Worm (Caenorhabditis elegans) whole organism, L1 larva: Measurements from ENCODE around the gene Y41C4A.6.
A peak's percentile ranks its signal among the peaks of the same experiment; 100 is the strongest.

Experiments used
- C16A3.4 ChIP-seq: fragments of 150-350 bp; optimal IDR thresholded peaks from 2 replicates; lab custom pipeline; 2014; ENCODE audit warnings: missing biosample characterization, missing genetic modification characterization
- Y116A8C.19 ChIP-seq: sonication (generic microtip); optimal IDR thresholded peaks from 2 replicates; lab custom pipeline; 2016; ENCODE audit warnings: missing compliant biosample characterization, missing genetic modification characterization, borderline replicate concordance
- alr-1 ChIP-seq: fragments of 200-800 bp; sonication (Bioruptor generic); optimal IDR thresholded peaks from 2 replicates; lab custom pipeline; 2018; ENCODE audit warnings: borderline replicate concordance, mild to moderate bottlenecking, missing genetic modification characterization, missing compliant biosample characterization
- aly-2 ChIP-seq: fragments of 150-350 bp; optimal IDR thresholded peaks from 2 replicates; lab custom pipeline; 2014; ENCODE audit warnings: missing biosample characterization, missing genetic modification characterization
- ama-1 ChIP-seq: fragments of 150-350 bp; optimal IDR thresholded peaks from 2 replicates; lab custom pipeline; 2014
- blmp-1 ChIP-seq: fragments of 150-350 bp; optimal IDR thresholded peaks from 2 replicates; lab custom pipeline; 2014; ENCODE audit warnings: missing biosample characterization, missing genetic modification characterization
- ceh-63 ChIP-seq: fragments of 200-800 bp; sonication (Bioruptor generic); optimal IDR thresholded peaks from 2 replicates; lab custom pipeline; 2018; ENCODE audit warnings: mild to moderate bottlenecking, missing genetic modification characterization, missing compliant biosample characterization
- ceh-8 ChIP-seq: fragments of 200-800 bp; sonication (Bioruptor generic); optimal IDR thresholded peaks from 2 replicates; lab custom pipeline; 2018; ENCODE audit warnings: mild to moderate bottlenecking, missing genetic modification characterization, moderate library complexity, missing compliant biosample characterization
- ceh-88 ChIP-seq: fragments of 200-800 bp; sonication (Bioruptor generic); IDR thresholded peaks from 2 replicates; pipeline ENCODE4 v1.3.6; 2022; ENCODE audit warnings: missing genetic modification characterization, missing compliant biosample characterization
- ceh-90 ChIP-seq: sonication (generic microtip); optimal IDR thresholded peaks from 2 replicates; lab custom pipeline; 2016; ENCODE audit warnings: missing genetic modification characterization, missing compliant biosample characterization
- ces-1 ChIP-seq: fragments of 150-350 bp; optimal IDR thresholded peaks from 2 replicates; lab custom pipeline; 2014; ENCODE audit warnings: missing biosample characterization, missing genetic modification reagents, missing genetic modification characterization
- efl-1 ChIP-seq, 4 experiments: fragments of 150-350 bp; optimal IDR thresholded peaks in 3 of 4; peaks in 1 of 4; 1 replicate in 1 of 4; 2 replicates in 3 of 4; lab custom pipeline; 2014; ENCODE audit warnings: missing biosample characterization in 2 of 4, missing genetic modification characterization in 2 of 4, missing genetic modification reagents in 2 of 4
- efl-3 ChIP-seq: fragments of 200-800 bp; sonication (Bioruptor generic); optimal IDR thresholded peaks from 2 replicates; lab custom pipeline; 2018; ENCODE audit warnings: mild to moderate bottlenecking, missing genetic modification characterization, missing compliant biosample characterization
- elt-3 ChIP-seq, 6 experiments: fragments of 150-350 bp in 1 of 6; sonication (generic microtip); optimal IDR thresholded peaks; 2 replicates each; lab custom pipeline; 2017 to 2018; ENCODE audit warnings: missing biosample characterization in 6 of 6, missing genetic modification characterization in 6 of 6, inconsistent platforms in 1 of 6
- ets-5 ChIP-seq: fragments of 200-800 bp; sonication (Bioruptor generic); IDR thresholded peaks from 2 replicates; pipeline ENCODE4 v1.3.6; 2022; ENCODE audit warnings: missing genetic modification characterization, missing compliant biosample characterization
- fkh-10 ChIP-seq: sonication (generic microtip); optimal IDR thresholded peaks from 2 replicates; lab custom pipeline; 2017; ENCODE audit warnings: missing biosample characterization, missing genetic modification reagents, missing genetic modification characterization
- hpl-2 ChIP-seq: fragments of 150-350 bp; optimal IDR thresholded peaks from 2 replicates; lab custom pipeline; 2014; ENCODE audit warnings: missing biosample characterization, missing genetic modification reagents, missing genetic modification characterization
- irx-1 ChIP-seq: sonication (generic microtip); optimal IDR thresholded peaks from 2 replicates; lab custom pipeline; 2016; ENCODE audit warnings: missing genetic modification characterization, missing compliant biosample characterization
- jun-1 ChIP-seq: fragments of 150-350 bp; optimal IDR thresholded peaks from 2 replicates; lab custom pipeline; 2014; ENCODE audit warnings: missing biosample characterization, missing genetic modification reagents, missing genetic modification characterization
- lin-13 ChIP-seq: fragments of 150-350 bp; optimal IDR thresholded peaks from 2 replicates; lab custom pipeline; 2014; ENCODE audit warnings: missing biosample characterization, missing genetic modification reagents, missing genetic modification characterization
- lin-35 ChIP-seq, 2 experiments: fragments of 150-350 bp; optimal IDR thresholded peaks; 2 replicates each; lab custom pipeline; 2014; ENCODE audit warnings: missing biosample characterization in 2 of 2, missing genetic modification characterization in 2 of 2, missing genetic modification reagents in 2 of 2
- lsy-2 ChIP-seq, 2 experiments: fragments of 150-350 bp; optimal IDR thresholded peaks; 2 replicates each; lab custom pipeline; 2014; ENCODE audit warnings: missing biosample characterization in 2 of 2, missing genetic modification characterization in 2 of 2
- mef-2 ChIP-seq: fragments of 150-350 bp; optimal IDR thresholded peaks from 2 replicates; lab custom pipeline; 2014; ENCODE audit warnings: missing biosample characterization, missing genetic modification characterization
- mep-1 ChIP-seq: fragments of 150-350 bp; optimal IDR thresholded peaks from 2 replicates; lab custom pipeline; 2014; ENCODE audit warnings: missing biosample characterization, missing genetic modification characterization
- nhr-11 ChIP-seq: fragments of 150-350 bp; optimal IDR thresholded peaks from 2 replicates; lab custom pipeline; 2014; ENCODE audit warnings: missing biosample characterization, missing genetic modification characterization
- nhr-12 ChIP-seq: sonication (generic microtip); optimal IDR thresholded peaks from 2 replicates; lab custom pipeline; 2017; ENCODE audit warnings: missing biosample characterization, missing genetic modification characterization
- nhr-19 ChIP-seq: fragments of 200-800 bp; sonication (Bioruptor generic); conservative IDR thresholded peaks from 2 replicates; pipeline ENCODE4 v1.3.6; 2022; ENCODE audit warnings: missing genetic modification characterization, missing compliant biosample characterization
- nhr-47 ChIP-seq: sonication (generic microtip); optimal IDR thresholded peaks from 2 replicates; lab custom pipeline; 2016; ENCODE audit warnings: mild to moderate bottlenecking, missing genetic modification characterization, moderate library complexity, missing compliant biosample characterization
- nhr-71 ChIP-seq: sonication (generic microtip); optimal IDR thresholded peaks from 2 replicates; lab custom pipeline; 2016; ENCODE audit warnings: mild to moderate bottlenecking, missing genetic modification characterization, moderate library complexity, missing compliant biosample characterization
- nhr-76 ChIP-seq: sonication (generic microtip); optimal IDR thresholded peaks from 2 replicates; lab custom pipeline; 2017; ENCODE audit warnings: missing biosample characterization, missing genetic modification characterization
- nhr-85 ChIP-seq: sonication (generic microtip); peaks from one replicate; lab custom pipeline; 2016; ENCODE audit warnings: missing genetic modification characterization, inconsistent platforms, missing compliant biosample characterization
- nhr-90 ChIP-seq: sonication (generic microtip); optimal IDR thresholded peaks from 2 replicates; lab custom pipeline; 2016; ENCODE audit warnings: mild to moderate bottlenecking, missing genetic modification characterization, missing compliant biosample characterization; ENCODE audit not compliant: poor library complexity
- pax-3 ChIP-seq: fragments of 200-800 bp; sonication (Bioruptor generic); optimal IDR thresholded peaks from 2 replicates; lab custom pipeline; 2018; ENCODE audit warnings: mild to moderate bottlenecking, missing genetic modification characterization, moderate library complexity, missing compliant biosample characterization
- pqm-1 ChIP-seq: sonication (generic microtip); optimal IDR thresholded peaks from 3 replicates; lab custom pipeline; 2017; ENCODE audit warnings: missing biosample characterization, missing genetic modification characterization
- rnt-1 ChIP-seq: sonication (generic microtip); optimal IDR thresholded peaks from 2 replicates; lab custom pipeline; 2016; ENCODE audit warnings: mild to moderate bottlenecking, missing genetic modification characterization, moderate library complexity, missing compliant biosample characterization
- snpc-4 ChIP-seq: fragments of 150-350 bp; optimal IDR thresholded peaks from 2 replicates; lab custom pipeline; 2014; ENCODE audit warnings: missing biosample characterization, missing genetic modification characterization
- snu-23 ChIP-seq: sonication (generic microtip); optimal IDR thresholded peaks from 2 replicates; lab custom pipeline; 2016; ENCODE audit warnings: missing genetic modification characterization, missing compliant biosample characterization
- sox-4 ChIP-seq: sonication (generic microtip); optimal IDR thresholded peaks from 2 replicates; lab custom pipeline; 2016; ENCODE audit warnings: missing genetic modification characterization, missing compliant biosample characterization
- sptf-1 ChIP-seq: fragments of 150-350 bp; optimal IDR thresholded peaks from 2 replicates; lab custom pipeline; 2014; ENCODE audit warnings: missing biosample characterization, missing genetic modification characterization
- sup-37 ChIP-seq: fragments of 200-800 bp; sonication (Bioruptor generic); optimal IDR thresholded peaks from 2 replicates; lab custom pipeline; 2018; ENCODE audit warnings: mild to moderate bottlenecking, missing genetic modification characterization, missing compliant biosample characterization
- swsn-7 ChIP-seq: sonication (generic microtip); optimal IDR thresholded peaks from 2 replicates; lab custom pipeline; 2016; ENCODE audit warnings: missing genetic modification characterization, missing compliant biosample characterization
- tbx-2 ChIP-seq: sonication (generic microtip); optimal IDR thresholded peaks from 2 replicates; lab custom pipeline; 2016; ENCODE audit warnings: missing genetic modification characterization, missing compliant biosample characterization
- tlp-1 ChIP-seq: fragments of 150-350 bp; optimal IDR thresholded peaks from 2 replicates; lab custom pipeline; 2014; ENCODE audit warnings: missing biosample characterization, missing genetic modification characterization
- unc-130 ChIP-seq: fragments of 150-350 bp; optimal IDR thresholded peaks from 2 replicates; lab custom pipeline; 2017; ENCODE audit warnings: missing biosample characterization, missing genetic modification characterization, inconsistent platforms
- unc-62 ChIP-seq: fragments of 150-350 bp; optimal IDR thresholded peaks from 2 replicates; lab custom pipeline; 2014; ENCODE audit warnings: missing biosample characterization, missing genetic modification reagents, missing genetic modification characterization
- unc-86 ChIP-seq: sonication (generic microtip); optimal IDR thresholded peaks from 2 replicates; lab custom pipeline; 2016; ENCODE audit warnings: missing genetic modification characterization, missing compliant biosample characterization
- xbp-1 ChIP-seq: sonication (generic microtip); optimal IDR thresholded peaks from 2 replicates; lab custom pipeline; 2016; ENCODE audit warnings: missing genetic modification characterization, missing compliant biosample characterization
- ztf-11 ChIP-seq, 2 experiments: sonication (generic microtip); optimal IDR thresholded peaks; 2 replicates each; lab custom pipeline; 2016 to 2017; ENCODE audit warnings: missing genetic modification characterization in 2 of 2, missing biosample characterization in 1 of 2, missing compliant biosample characterization in 1 of 2
- ztf-4 ChIP-seq: fragments of 150-350 bp; optimal IDR thresholded peaks from 2 replicates; lab custom pipeline; 2014; ENCODE audit warnings: missing biosample characterization, missing genetic modification characterization

Gene Y41C4A.6

DNA sequence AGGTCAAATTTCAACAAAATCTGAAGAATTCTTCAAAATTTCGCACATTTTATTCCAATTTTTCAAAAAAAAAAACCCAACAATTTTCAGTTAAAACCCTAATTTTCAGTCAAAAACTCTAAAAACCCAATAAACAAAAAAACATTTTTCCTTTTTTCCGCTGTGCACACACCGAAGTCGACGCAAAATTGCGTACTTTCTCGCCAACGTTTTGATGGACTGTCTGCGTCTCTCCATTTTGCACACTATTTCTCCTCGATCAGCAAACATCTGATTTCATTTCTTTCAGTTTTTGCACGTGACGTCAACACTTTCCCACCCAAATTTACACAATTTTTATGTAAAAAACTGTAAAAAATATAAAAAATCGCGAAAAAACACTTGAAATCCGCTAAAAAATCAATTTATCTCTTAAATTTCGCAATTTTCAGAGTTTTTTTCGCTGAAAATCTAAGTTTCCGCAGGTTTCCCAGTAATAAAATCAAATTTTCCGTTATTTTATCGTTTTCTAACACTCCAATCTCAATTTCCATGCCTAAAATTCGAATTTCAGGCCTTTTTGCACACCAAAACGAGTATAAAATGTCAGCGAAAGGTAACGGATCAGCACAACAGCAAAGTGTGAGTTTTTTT is 39.1 kb upstream of the Y41C4A.6 start, which contains the start of gene crh-1 (continued):
- TF ChIP-seq ets-5 (GFP tag; lab: Robert Waterston, UW) (no peak), C16A3.4 (peak; percentile 54), sup-37 (GFP tag; lab: Kevin White, UChicago) (peak; percentile 39), rnt-1 (tag; lab: Kevin White, UChicago) (peak; percentile 86), snpc-4 (peak; percentile 74), lin-35 (GFP tag; optimal IDR thresholded peaks at IDR 0.05; lab: Kevin White, UChicago) (peak; percentile 77 to 88), sptf-1 (no peak), ama-1 (lab: Kevin White, UChicago) (no peak), irx-1 (peak; percentile 86), nhr-90 (peak; percentile 84), ceh-90 (tag; lab: Kevin White, UChicago) (peak; percentile 40), nhr-47 (peak; percentile 92), tbx-2 (peak; percentile 85), ces-1 (GFP tag; lab: Kevin White, UChicago) (no peak), lin-13 (GFP tag; lab: Kevin White, UChicago) (peak; percentile 79), unc-86 (tag; lab: Kevin White, UChicago) (peak; percentile 64), ceh-8 (peak; percentile 68), unc-130 (tag; lab: Kevin White, UChicago) (no peak), ztf-11 (tag; optimal IDR thresholded peaks at IDR 0.05; lab: Kevin White, UChicago) (peak in 1 of 2 experiments; percentile 35), mef-2 (tag; lab: Kevin White, UChicago) (no peak), nhr-11 (peak; percentile 49), hpl-2 (GFP tag; lab: Kevin White, UChicago) (no peak), tlp-1 (tag; lab: Kevin White, UChicago) (no peak), fkh-10 (GFP tag; lab: Kevin White, UChicago) (peak; percentile 51), nhr-71 (tag; lab: Kevin White, UChicago) (peak; percentile 93), nhr-76 (tag; lab: Kevin White, UChicago) (no peak), alr-1 (tag; lab: Kevin White, UChicago) (no peak), pqm-1 (no peak), pax-3 (tag; lab: Kevin White, UChicago) (no peak), sox-4 (tag; lab: Kevin White, UChicago) (peak; percentile 63), jun-1 (peak; percentile 67), mep-1 (peak; percentile 94), nhr-12 (tag; lab: Kevin White, UChicago) (no peak), efl-3 (GFP tag; lab: Kevin White, UChicago) (no peak), xbp-1 (peak; percentile 85), blmp-1 (tag; lab: Kevin White, UChicago) (peak; percentile 76), nhr-85 (peak; percentile 91), swsn-7 (tag; lab: Kevin White, UChicago) (peak; percentile 85), efl-1 (optimal IDR thresholded peaks at IDR 0.05; lab: Kevin White, UChicago) (peak; percentile 83 to 84), efl-1 (GFP tag; optimal IDR thresholded peaks at IDR 0.05 in 1 of 2; lab: Kevin White, UChicago) (peak; percentile 78 to 98), nhr-19 (GFP tag; lab: Robert Waterston, UW) (peak; percentile 85), ceh-63 (GFP tag; lab: Kevin White, UChicago) (no peak), elt-3 (tag; optimal IDR thresholded peaks at IDR 0.05; lab: Kevin White, UChicago) (peak in 2 of 6 experiments; percentile 62 to 78), aly-2 (tag; lab: Kevin White, UChicago) (peak; percentile 54), ztf-4 (peak; percentile 49), snu-23 (GFP tag; lab: Kevin White, UChicago) (peak; percentile 93), unc-62 (GFP tag; lab: Kevin White, UChicago) (no peak), Y116A8C.19 (tag; lab: Kevin White, UChicago) (no peak), lsy-2 (tag; optimal IDR thresholded peaks at IDR 0.05; lab: Kevin White, UChicago) (peak; percentile 85 to 86), ceh-88 (GFP tag; lab: Robert Waterston, UW) (peak; percentile 47; the same call in 1 of the 2 replicates)
- TF ChIP-seq, all 84 proteins: peak for 53
